Worm (Caenorhabditis elegans): ENCODE results near the gene sfxn-1.4.
A peak's percentile ranks its signal among the peaks of the same experiment; 100 is the strongest.

Gene sfxn-1.4

ce11 chrII:11688011-11688410, 7.0 kb upstream of the sfxn-1.4 start:
- TF ChIP-seq efl-1 (optimal IDR thresholded peaks at IDR 0.05) (peak in 1 of 2 experiments; percentile 5), efl-1 (GFP tag; optimal IDR thresholded peaks at IDR 0.05 in 1 of 2) (peak in 1 of 2 experiments; percentile 66), lin-14 (GFP tag; optimal IDR thresholded peaks at IDR 0.05) (peak; percentile 72), rnt-1 (tag; optimal IDR thresholded peaks at IDR 0.05) (peak; percentile 14), swsn-7 (tag; optimal IDR thresholded peaks at IDR 0.05) (no peak), dsc-1 (tag; optimal IDR thresholded peaks at IDR 0.05) (peak; percentile 85)

DNA sequence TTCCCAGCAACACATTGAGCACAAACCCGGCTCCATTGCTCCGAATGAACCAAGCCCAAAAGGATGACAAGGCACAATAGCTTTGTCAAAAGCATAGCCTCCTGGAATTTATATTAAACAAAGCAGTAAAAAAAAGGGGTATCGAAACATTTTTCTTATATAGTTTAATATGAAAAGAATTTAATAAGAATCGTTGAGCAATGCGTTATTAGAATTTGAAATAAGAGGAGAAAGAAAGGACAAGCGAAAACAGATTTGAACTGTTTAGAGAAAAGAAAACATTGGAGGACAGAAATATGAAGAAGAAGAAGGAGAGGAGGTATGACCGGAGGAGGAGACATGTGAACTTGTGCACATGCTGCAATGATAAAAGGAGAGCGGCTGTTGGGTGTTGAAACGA, 4.1 kb upstream of the sfxn-1.4 start, which contains the start of gene C47D12.5:
C47D12.5 (minus strand) TSS at position 101 of the 400 bp plus-strand sequence.
- no peak for TF ChIP-seq ceh-88 (GFP tag; IDR thresholded peaks at IDR 0.05)
- no peak for TF ChIP-seq ceh-82 (tag; optimal IDR thresholded peaks at IDR 0.05)
- TF ChIP-seq F16B12.6 (tag; optimal IDR thresholded peaks at IDR 0.05), result no peak
- TF ChIP-seq snpc-4 (tag; optimal IDR thresholded peaks at IDR 0.05), result no peak
- no peak for TF ChIP-seq alr-1 (tag; optimal IDR thresholded peaks at IDR 0.05; ENCODE audit: borderline replicate concordance)
- TF ChIP-seq nhr-76 (tag; optimal IDR thresholded peaks at IDR 0.05), result no peak
- TF ChIP-seq unc-86 (tag; optimal IDR thresholded peaks at IDR 0.05), result no peak
- no peak for TF ChIP-seq nhr-84 (tag; optimal IDR thresholded peaks at IDR 0.05)
- TF ChIP-seq snu-23 (GFP tag; optimal IDR thresholded peaks at IDR 0.05), result no peak
- TF ChIP-seq elt-2 (tag; optimal IDR thresholded peaks at IDR 0.05), result no peak
- no peak for TF ChIP-seq xbp-1 (tag; optimal IDR thresholded peaks at IDR 0.05)
- TF ChIP-seq pag-3 (tag; optimal IDR thresholded peaks at IDR 0.05; ENCODE audit: borderline replicate concordance, insufficient read depth), result no peak
- no peak for TF ChIP-seq lin-14 (GFP tag; optimal IDR thresholded peaks at IDR 0.05)
- no peak for TF ChIP-seq ama-1 (optimal IDR thresholded peaks at IDR 0.05)
- TF ChIP-seq lsy-2 (tag; optimal IDR thresholded peaks at IDR 0.05), result no peak
- TF ChIP-seq nhr-71 (tag; optimal IDR thresholded peaks at IDR 0.05), result no peak
- TF ChIP-seq efl-1 (optimal IDR thresholded peaks at IDR 0.05), result no peak
- TF ChIP-seq efl-1 (GFP tag; optimal IDR thresholded peaks at IDR 0.05 in 1 of 2), result no peak
- no peak for TF ChIP-seq irx-1 (tag; optimal IDR thresholded peaks at IDR 0.05)
- no peak for TF ChIP-seq dsc-1 (tag; optimal IDR thresholded peaks at IDR 0.05)
- no peak for TF ChIP-seq efl-3 (GFP tag; optimal IDR thresholded peaks at IDR 0.05)

ce11 chrII:11680220-11680619, 816 bp downstream of the sfxn-1.4 start:
- TF ChIP-seq sptf-1 (tag; optimal IDR thresholded peaks at IDR 0.05), result no peak
- TF ChIP-seq nhr-71 (tag; optimal IDR thresholded peaks at IDR 0.05), result no peak
- TF ChIP-seq ceh-88 (GFP tag; IDR thresholded peaks at IDR 0.05), result no peak
- no peak for TF ChIP-seq unc-62 (GFP tag; optimal IDR thresholded peaks at IDR 0.05)
- TF ChIP-seq C04F5.9 (tag; optimal IDR thresholded peaks at IDR 0.05), result no peak
- TF ChIP-seq zip-4 (GFP tag; optimal IDR thresholded peaks at IDR 0.05), result no peak
- TF ChIP-seq mdl-1 (tag; optimal IDR thresholded peaks at IDR 0.05), result no peak
- no peak for TF ChIP-seq isw-1 (GFP tag; IDR thresholded peaks at IDR 0.05)
- TF ChIP-seq nhr-237 (tag; optimal IDR thresholded peaks at IDR 0.05), result no peak
- no peak for TF ChIP-seq lin-35 (GFP tag; optimal IDR thresholded peaks at IDR 0.05)
- no peak for TF ChIP-seq grh-1 (GFP tag; IDR thresholded peaks at IDR 0.05)

DNA sequence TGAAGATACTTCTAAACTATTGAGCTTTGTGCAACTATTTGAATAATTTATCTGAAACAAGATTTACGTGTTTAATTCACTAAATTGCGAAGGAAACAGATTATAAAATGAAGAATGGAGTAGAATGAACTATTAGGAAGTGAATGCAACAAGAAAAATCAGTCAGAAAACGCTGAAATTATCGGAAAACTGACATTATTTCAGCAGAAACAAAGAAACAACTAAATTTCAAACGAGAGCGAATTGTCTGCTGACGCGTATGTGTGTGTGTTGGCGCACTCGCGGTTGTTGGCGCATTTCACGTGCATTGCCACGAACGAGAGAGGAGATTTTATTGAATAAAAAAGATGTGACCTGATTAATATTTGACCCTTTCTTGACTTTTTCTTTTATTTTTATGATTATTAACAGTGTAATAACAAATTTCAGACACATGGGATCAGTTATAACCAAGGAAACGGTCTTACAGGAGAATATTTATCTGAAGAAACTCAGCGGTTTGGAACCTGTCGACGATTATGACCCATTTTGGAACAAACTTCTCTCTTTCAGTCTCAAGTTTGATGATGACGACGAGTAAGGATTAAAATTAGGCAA, 5.1 kb downstream of the sfxn-1.4 start, which contains the start of the genes trr-1 and C47D12.2:
trr-1 (minus strand) TSS at position 51 of the 597 bp plus-strand sequence.
C47D12.2 (plus strand) TSS at position 430 of the 597 bp plus-strand sequence.
- peak; percentile 39 for TF ChIP-seq lin-13 (GFP tag; optimal IDR thresholded peaks at IDR 0.05)
- TF ChIP-seq sox-4 (tag; optimal IDR thresholded peaks at IDR 0.05), result no peak
- peak; percentile 58 for TF ChIP-seq hpl-2 (GFP tag; optimal IDR thresholded peaks at IDR 0.05)
- no peak for TF ChIP-seq unc-98 (GFP tag; IDR thresholded peaks at IDR 0.05)
- peak; percentile 82 for TF ChIP-seq snu-23 (GFP tag; optimal IDR thresholded peaks at IDR 0.05)
- peak; percentile 49 for TF ChIP-seq aly-2 (tag; optimal IDR thresholded peaks at IDR 0.05)
- no peak for TF ChIP-seq fkh-10 (GFP tag; optimal IDR thresholded peaks at IDR 0.05)
- no peak for TF ChIP-seq pag-3 (tag; optimal IDR thresholded peaks at IDR 0.05; ENCODE audit: borderline replicate concordance, insufficient read depth)
- TF ChIP-seq xbp-1 (tag; optimal IDR thresholded peaks at IDR 0.05), result peak; percentile 79
- no peak for TF ChIP-seq sptf-1 (tag; optimal IDR thresholded peaks at IDR 0.05)
- peak; percentile 68 for TF ChIP-seq nhr-20 (tag; optimal IDR thresholded peaks at IDR 0.05)
- no peak for TF ChIP-seq zag-1 (tag; optimal IDR thresholded peaks at IDR 0.05)
- TF ChIP-seq mef-2 (tag; optimal IDR thresholded peaks at IDR 0.05), result no peak
- TF ChIP-seq vab-15 (tag; optimal IDR thresholded peaks at IDR 0.05), result no peak
- no peak for TF ChIP-seq C34B4.2 (tag; optimal IDR thresholded peaks at IDR 0.05)
- TF ChIP-seq tbx-2 (tag; optimal IDR thresholded peaks at IDR 0.05), result no peak
- TF ChIP-seq elt-3 (tag; optimal IDR thresholded peaks at IDR 0.05), result no peak
- TF ChIP-seq fkh-8 (tag; optimal IDR thresholded peaks at IDR 0.05), result peak; percentile 26
- TF ChIP-seq egl-27 (tag; optimal IDR thresholded peaks at IDR 0.05), result no peak
- TF ChIP-seq lin-14 (GFP tag; optimal IDR thresholded peaks at IDR 0.05), result no peak
- no peak for TF ChIP-seq efl-3 (GFP tag; optimal IDR thresholded peaks at IDR 0.05)
- peak; percentile 84 for TF ChIP-seq skn-1 (tag; optimal IDR thresholded peaks at IDR 0.05)

Data from whole organism, L1 larva.